Fruit fly (Drosophila melanogaster) S2 (cell line): Measurements from ENCODE around the gene Tep2.

Experiments used
- CG8478 ChIP-seq: fragments of >200 bp; optimal IDR thresholded peaks from 2 replicates; lab custom pipeline; 2018
- CTCF ChIP-seq, 2 experiments: fragments of >200 bp; optimal IDR thresholded peaks; 2 replicates each; lab custom pipeline; 2018

DNA sequence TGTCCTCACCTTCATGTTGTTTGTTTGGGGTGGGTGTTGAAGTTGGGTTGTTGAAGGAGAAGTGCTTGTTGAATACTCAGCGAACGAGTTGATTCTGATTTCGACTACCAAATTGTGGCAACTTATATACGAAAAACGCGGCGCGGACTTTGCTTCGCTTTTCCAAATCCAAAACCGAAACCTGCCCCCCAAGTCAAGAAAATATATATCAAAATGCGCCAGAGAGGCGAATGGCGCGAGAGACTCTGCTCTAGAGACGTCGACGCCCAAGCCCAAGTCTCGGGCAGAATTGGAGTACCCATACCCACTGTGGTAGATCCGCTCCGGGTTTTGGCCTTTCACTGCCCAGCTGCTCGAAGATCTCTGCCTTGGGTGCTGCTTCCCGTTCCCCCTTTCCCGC, 43.3 kb upstream of the Tep2 start, which contains the start of gene CG7214:
- no peak for TF ChIP-seq CTCF (optimal IDR thresholded peaks at IDR 0.05; lab: Kevin White, UChicago)
- TF ChIP-seq CG8478 (lab: Kevin White, UChicago) = no peak
